Worm (Caenorhabditis elegans): ENCODE data around the gene gcp-2.1.
A peak's percentile ranks its signal among the peaks of the same experiment; 100 is the strongest.
"Not testable (repeated sequence)": the region's sequence is repeated elsewhere in the genome, so short reads cannot be mapped to it uniquely, and the experiment has no call there.

gcp-2.1 gene

DNA sequence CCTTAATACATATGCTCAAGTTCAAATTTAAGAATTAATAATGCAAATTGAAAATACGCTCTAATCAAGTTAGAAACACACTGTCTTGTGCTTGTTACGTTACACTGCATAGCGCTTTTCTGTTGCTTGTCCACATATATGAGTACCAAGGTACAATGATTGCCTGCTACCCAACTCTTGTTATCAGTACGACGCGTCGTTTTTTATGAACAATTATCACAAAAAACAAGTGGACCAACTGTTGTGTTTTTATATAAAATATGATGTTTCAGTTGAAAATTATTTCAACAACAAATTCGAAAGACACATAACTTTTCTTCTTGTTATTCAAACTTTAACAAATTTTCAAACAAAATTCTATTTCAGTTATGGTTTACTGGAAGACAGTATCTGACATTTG, 11.3 kb downstream of the gcp-2.1 start, which contains the start of gene M02E1.4:
M02E1.4 (plus strand) TSS at position 367 of the 400 bp plus-strand sequence.
- TF ChIP-seq nhr-84 (tag; optimal IDR thresholded peaks at IDR 0.05): no peak
- no peak for TF ChIP-seq nhr-19 (GFP tag; conservative IDR thresholded peaks at IDR 0.05)
- TF ChIP-seq elt-2 (tag; optimal IDR thresholded peaks at IDR 0.05): peak; percentile 43
- TF ChIP-seq unc-130 (tag; optimal IDR thresholded peaks at IDR 0.05): no peak
- peak in 1 of 2 experiments; percentile 23 for TF ChIP-seq lin-35 (GFP tag; optimal IDR thresholded peaks at IDR 0.05)

DNA sequence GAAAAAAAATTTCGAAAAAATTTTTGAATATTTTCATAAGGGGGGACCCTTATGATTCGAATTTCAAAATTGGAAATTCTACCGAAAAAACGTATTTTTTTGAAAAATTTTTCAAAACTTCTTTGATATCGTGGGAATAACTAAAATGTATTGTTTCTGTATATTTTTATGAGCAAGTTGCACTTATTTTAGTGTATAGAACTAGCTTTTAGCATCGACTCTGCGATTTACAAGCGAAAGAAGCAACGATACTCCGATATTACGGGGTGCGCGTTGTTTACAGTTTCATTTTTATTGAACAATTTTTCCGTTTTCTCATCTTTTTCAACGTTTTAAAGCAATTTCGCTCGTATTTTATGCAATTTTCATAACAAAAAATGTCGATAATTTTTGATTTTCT, 20.6 kb downstream of the gcp-2.1 start, which contains the start of gene M02E1.3:
M02E1.3 (plus strand) TSS at position 301 of the 400 bp plus-strand sequence.
- not testable (repeated sequence) for TF ChIP-seq elt-3, ceh-90, nhr-77 (tag; optimal IDR thresholded peaks at IDR 0.05)

DNA sequence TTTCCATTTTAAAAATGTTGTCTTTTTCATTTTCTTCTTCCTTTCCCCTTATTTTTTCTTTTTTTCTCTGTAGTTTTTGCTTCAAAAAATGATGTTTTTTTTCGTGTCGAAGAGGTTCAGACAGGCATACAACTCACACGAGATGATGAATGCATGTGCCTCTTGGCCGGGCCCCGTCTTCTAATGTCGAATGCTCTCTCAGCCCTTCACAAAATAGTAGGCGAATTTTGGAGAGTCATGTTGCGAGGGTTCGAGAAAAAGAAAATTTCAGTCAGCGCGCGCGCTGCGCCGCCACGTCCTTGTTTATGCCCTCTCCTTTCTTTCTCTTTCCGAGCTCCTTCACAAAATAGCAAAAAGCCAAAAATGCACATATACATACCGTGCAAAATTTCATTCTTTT, 22.4 kb downstream of the gcp-2.1 start:
- TF ChIP-seq elt-2 (tag; optimal IDR thresholded peaks at IDR 0.05): no peak
- TF ChIP-seq mdl-1 (tag; optimal IDR thresholded peaks at IDR 0.05): peak; percentile 32 to 86
- TF ChIP-seq efl-3 (GFP tag; optimal IDR thresholded peaks at IDR 0.05): no peak
- no peak for TF ChIP-seq C34B4.2 (tag; optimal IDR thresholded peaks at IDR 0.05)
- TF ChIP-seq nhr-237 (tag; optimal IDR thresholded peaks at IDR 0.05): no peak
- peak; percentile 25 for TF ChIP-seq irx-1 (tag; optimal IDR thresholded peaks at IDR 0.05)
- no peak for TF ChIP-seq nhr-12 (tag; optimal IDR thresholded peaks at IDR 0.05)
- TF ChIP-seq pax-3 (tag; optimal IDR thresholded peaks at IDR 0.05): no peak
- no peak for TF ChIP-seq ceh-63 (GFP tag; optimal IDR thresholded peaks at IDR 0.05)
- peak; percentile 66 for TF ChIP-seq swsn-7 (tag; optimal IDR thresholded peaks at IDR 0.05)
- TF ChIP-seq fkh-8 (tag; optimal IDR thresholded peaks at IDR 0.05): peak; percentile 84
- TF ChIP-seq jun-1 (tag; optimal IDR thresholded peaks at IDR 0.05): peak; percentile 46
- TF ChIP-seq F16B12.6 (tag; optimal IDR thresholded peaks at IDR 0.05): peak; percentile 33
- no peak for TF ChIP-seq sptf-1 (tag; optimal IDR thresholded peaks at IDR 0.05)
- TF ChIP-seq zag-1 (tag; optimal IDR thresholded peaks at IDR 0.05): no peak
- TF ChIP-seq lsy-2 (tag; optimal IDR thresholded peaks at IDR 0.05): peak; percentile 29 to 72
- peak; percentile 0 for TF ChIP-seq egl-13 (tag; optimal IDR thresholded peaks at IDR 0.05)
- TF ChIP-seq tbx-2 (tag; optimal IDR thresholded peaks at IDR 0.05): peak; percentile 44
- TF ChIP-seq zip-4 (GFP tag; optimal IDR thresholded peaks at IDR 0.05): no peak
- TF ChIP-seq blmp-1 (tag; optimal IDR thresholded peaks at IDR 0.05): no peak
- no peak for TF ChIP-seq hpl-2 (GFP tag; optimal IDR thresholded peaks at IDR 0.05)
- no peak for TF ChIP-seq mab-9 (GFP tag; IDR thresholded peaks at IDR 0.05)
- no peak for TF ChIP-seq mef-2 (tag; optimal IDR thresholded peaks at IDR 0.05)
- TF ChIP-seq nhr-11 (tag; optimal IDR thresholded peaks at IDR 0.05): no peak
- TF ChIP-seq alr-1 (tag; optimal IDR thresholded peaks at IDR 0.05; ENCODE audit: borderline replicate concordance): no peak
- no peak for TF ChIP-seq nhr-28 (tag; optimal IDR thresholded peaks at IDR 0.05)
- no peak for TF ChIP-seq hlh-17 (GFP tag; optimal IDR thresholded peaks at IDR 0.05; ENCODE audit: borderline replicate concordance)
- TF ChIP-seq nhr-85 (tag): no peak
- TF ChIP-seq fkh-4 (tag; optimal IDR thresholded peaks at IDR 0.05; ENCODE audit: borderline replicate concordance): no peak
- peak; percentile 62 for TF ChIP-seq rnt-1 (tag; optimal IDR thresholded peaks at IDR 0.05)
- TF ChIP-seq elt-3 (tag; optimal IDR thresholded peaks at IDR 0.05): no peak
- no peak for TF ChIP-seq nhr-84 (tag; optimal IDR thresholded peaks at IDR 0.05)
- no peak for TF ChIP-seq ztf-11 (tag; optimal IDR thresholded peaks at IDR 0.05)
- peak; percentile 54 for TF ChIP-seq snu-23 (GFP tag; optimal IDR thresholded peaks at IDR 0.05)
- TF ChIP-seq grh-1 (GFP tag; IDR thresholded peaks at IDR 0.05): no peak
- no peak for TF ChIP-seq nhr-90 (tag; optimal IDR thresholded peaks at IDR 0.05; ENCODE audit: poor library complexity)
- no peak for TF ChIP-seq unc-62 (GFP tag; optimal IDR thresholded peaks at IDR 0.05)
- no peak for TF ChIP-seq pqm-1 (tag; optimal IDR thresholded peaks at IDR 0.05)
- no peak for TF ChIP-seq lin-13 (GFP tag; optimal IDR thresholded peaks at IDR 0.05)
- no peak for TF ChIP-seq pag-3 (tag; optimal IDR thresholded peaks at IDR 0.05; ENCODE audit: borderline replicate concordance, insufficient read depth)
- TF ChIP-seq ceh-90 (tag; optimal IDR thresholded peaks at IDR 0.05): no peak
- TF ChIP-seq nhr-20 (tag; optimal IDR thresholded peaks at IDR 0.05): peak; percentile 22
- TF ChIP-seq aha-1 (tag; optimal IDR thresholded peaks at IDR 0.05): no peak
- TF ChIP-seq nhr-76 (tag; optimal IDR thresholded peaks at IDR 0.05): no peak

Data from whole organism, L1 larva.